Worm (Caenorhabditis elegans) whole organism, young adult: ENCODE results near the gene cyp-37B1.

Source experiments
- F33H1.4 ChIP-seq: fragments of 200-800 bp; sonication (Bioruptor generic); IDR thresholded peaks from 2 replicates; pipeline ENCODE4 v1.3.6; 2022; ENCODE audit warnings: missing genetic modification reagents, missing genetic modification characterization, missing compliant biosample characterization
- Y67H2A.10 ChIP-seq: fragments of 200-800 bp; sonication (Bioruptor generic); conservative IDR thresholded peaks from 2 replicates; pipeline ENCODE4 v1.3.6; 2022; ENCODE audit warnings: missing genetic modification reagents, missing genetic modification characterization, missing compliant biosample characterization
- ama-1 ChIP-seq, 3 experiments: fragments of 150-350 bp in 1 of 3; sonication (generic microtip) in 2 of 3; optimal IDR thresholded peaks; 2 replicates each; lab custom pipeline; 2014 to 2018; ENCODE audit warnings: missing biosample characterization in 2 of 3, missing genetic modification characterization in 2 of 3, missing genetic modification reagents in 2 of 3
- ekl-4 ChIP-seq: fragments of 200-800 bp; sonication (Bioruptor generic); IDR thresholded peaks from 2 replicates; pipeline ENCODE4 v1.3.6; 2022; ENCODE audit warnings: missing genetic modification reagents, missing genetic modification characterization, missing compliant biosample characterization
- ets-4 ChIP-seq: fragments of 200-800 bp; sonication (Bioruptor generic); optimal IDR thresholded peaks from 2 replicates; lab custom pipeline; 2018; ENCODE audit warnings: mild to moderate bottlenecking, missing genetic modification characterization, missing compliant biosample characterization
- let-607 ChIP-seq, 2 experiments: fragments of 200-800 bp in 1 of 2; sonication (Bioruptor generic) in 1 of 2; sonication (generic microtip) in 1 of 2; optimal IDR thresholded peaks; 2 replicates each; lab custom pipeline; 2016 to 2018; ENCODE audit warnings: mild to moderate bottlenecking in 2 of 2, missing compliant biosample characterization in 2 of 2, missing genetic modification characterization in 2 of 2, moderate library complexity in 2 of 2, missing genotype in 1 of 2
- mxl-1 ChIP-seq: sonication (generic microtip); optimal IDR thresholded peaks from 2 replicates; lab custom pipeline; 2016; ENCODE audit warnings: missing genetic modification characterization, missing compliant biosample characterization
- nfya-1 ChIP-seq: sonication (generic microtip); optimal IDR thresholded peaks from 2 replicates; lab custom pipeline; 2017; ENCODE audit warnings: antibody characterized with exemption, missing compliant biosample characterization, missing genetic modification characterization, borderline replicate concordance; ENCODE audit not compliant: insufficient read depth
- sdz-38 ChIP-seq: sonication (generic microtip); optimal IDR thresholded peaks from 2 replicates; lab custom pipeline; 2016; ENCODE audit warnings: missing genotype, missing genetic modification characterization, missing compliant biosample characterization
- unc-130 ChIP-seq: sonication (generic microtip); optimal IDR thresholded peaks from 2 replicates; lab custom pipeline; 2016; ENCODE audit warnings: missing genetic modification reagents, missing genetic modification characterization, missing compliant biosample characterization
- unc-62 ChIP-seq: fragments of 150-350 bp; optimal IDR thresholded peaks from 2 replicates; lab custom pipeline; 2014; ENCODE audit warnings: missing biosample characterization, missing genetic modification reagents, missing genetic modification characterization
- ztf-18 ChIP-seq: sonication (generic microtip); optimal IDR thresholded peaks from 2 replicates; lab custom pipeline; 2016; ENCODE audit warnings: missing genotype, mild to moderate bottlenecking, missing genetic modification characterization, missing compliant biosample characterization
- ztf-26 ChIP-seq: sonication (generic microtip); optimal IDR thresholded peaks from 2 replicates; lab custom pipeline; 2017; ENCODE audit warnings: missing genetic modification characterization, missing compliant biosample characterization

DNA sequence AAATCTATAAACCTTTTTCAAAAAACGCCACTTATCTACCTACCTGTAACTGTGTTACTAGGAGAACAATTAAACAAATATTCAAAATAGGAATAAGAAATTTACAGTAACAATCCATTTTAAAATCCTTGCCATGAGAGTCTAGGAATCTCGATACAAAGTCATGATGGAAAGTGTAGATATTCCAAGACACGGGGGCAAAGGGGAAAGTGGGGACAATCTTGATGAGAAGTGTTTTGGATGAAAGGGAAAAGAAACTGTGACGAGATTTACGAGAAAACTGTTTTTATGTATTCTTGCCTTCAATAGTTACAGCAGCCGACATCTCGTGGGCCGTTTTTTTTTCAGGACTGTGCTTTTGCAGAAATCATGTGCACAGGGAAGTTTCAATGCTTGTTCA is 4.2 kb downstream of the cyp-37B1 start, which contains the start of gene F28G4.2:
- TF ChIP-seq Y67H2A.10 (GFP tag; lab: Robert Waterston, UW) (no peak), nfya-1 (tag; lab: Kevin White, UChicago) (no peak), let-607 (tag; optimal IDR thresholded peaks at IDR 0.05; lab: Kevin White, UChicago) (no peak), ama-1 (optimal IDR thresholded peaks at IDR 0.05; lab: Kevin White, UChicago) (no peak), ama-1 (GFP tag; optimal IDR thresholded peaks at IDR 0.05; lab: Kevin White, UChicago) (no peak), ekl-4 (no peak), F33H1.4 (no peak), unc-130 (GFP tag; lab: Kevin White, UChicago) (no peak), sdz-38 (tag; lab: Kevin White, UChicago) (no peak), unc-62 (GFP tag; lab: Kevin White, UChicago) (no peak), ztf-18 (no peak), ztf-26 (tag; lab: Kevin White, UChicago) (no peak), mxl-1 (tag; lab: Kevin White, UChicago) (no peak), ets-4 (GFP tag; lab: Kevin White, UChicago) (no peak)
